Fruit fly (Drosophila melanogaster): Measurements from ENCODE around the gene CG12115.

Gene CG12115

dm6 chrX:9193604-9194003 lies 3.2 kb upstream of the CG12115 start, which contains the start of gene CG12106 (continued):
- TF ChIP-seq CG34406 (GFP tag; optimal IDR thresholded peaks at IDR 0.05) (no peak), CG3919 (GFP tag; optimal IDR thresholded peaks at IDR 0.05) (no peak), Met (GFP tag; optimal IDR thresholded peaks at IDR 0.05) (peak; percentile 52), CG6808 (GFP tag; optimal IDR thresholded peaks at IDR 0.05) (no peak), CG6163 (GFP tag; IDR thresholded peaks at IDR 0.05) (no peak), Eip93F (GFP tag; optimal IDR thresholded peaks at IDR 0.05) (no peak), esn (GFP tag; optimal IDR thresholded peaks at IDR 0.05) (peak; percentile 56), OdsH (GFP tag; optimal IDR thresholded peaks at IDR 0.05) (peak; percentile 60), pdm3 (GFP tag; optimal IDR thresholded peaks at IDR 0.05) (peak; percentile 62), topi (GFP tag; optimal IDR thresholded peaks at IDR 0.05) (peak; percentile 60), Sox102F (GFP tag; optimal IDR thresholded peaks at IDR 0.05) (no peak), CG11902 (GFP tag; optimal IDR thresholded peaks at IDR 0.05) (peak; percentile 7), CG6276 (GFP tag; optimal IDR thresholded peaks at IDR 0.05) (no peak), CG32006 (GFP tag; optimal IDR thresholded peaks at IDR 0.05) (no peak), CG6854 (GFP tag; optimal IDR thresholded peaks at IDR 0.05) (no peak), CG8319 (GFP tag; optimal IDR thresholded peaks at IDR 0.05) (peak; percentile 5), Lpt (GFP tag; optimal IDR thresholded peaks at IDR 0.05) (no peak), vri (GFP tag; optimal IDR thresholded peaks at IDR 0.05) (no peak), Gug (GFP tag; IDR thresholded peaks at IDR 0.05) (peak; percentile 56), Hr39 (GFP tag; optimal IDR thresholded peaks at IDR 0.05) (peak; percentile 64)

- peak; percentile 9 for TF ChIP-seq Eip78C (GFP tag)
- no peak for TF ChIP-seq salr (GFP tag; optimal IDR thresholded peaks at IDR 0.05)
Observed at dm6 chrX:9192429-9192828, 2.0 kb upstream of the CG12115 start, which contains the start of gene CG12056. Gene CG12056, plus strand, starts transcription at chrX:9192669.

dm6 chrX:9191357-9191756 lies 952 bp upstream of the CG12115 start, which contains the start of gene CG12057:
Gene CG12057, plus strand, starts transcription at chrX:9191657.
- TF ChIP-seq Sox15 (GFP tag; optimal IDR thresholded peaks at IDR 0.05) (no peak), CG16779 (tag; optimal IDR thresholded peaks at IDR 0.05) (no peak), CG8319 (GFP tag; optimal IDR thresholded peaks at IDR 0.05) (no peak), topi (GFP tag; optimal IDR thresholded peaks at IDR 0.05) (no peak), dac (GFP tag; optimal IDR thresholded peaks at IDR 0.05) (no peak), CG3032 (tag; optimal IDR thresholded peaks at IDR 0.05) (no peak), CG10669 (GFP tag; optimal IDR thresholded peaks at IDR 0.05) (no peak), CG11294 (GFP tag; IDR thresholded peaks at IDR 0.05) (no peak), acj6 (GFP tag; optimal IDR thresholded peaks at IDR 0.05) (no peak), fd85E (GFP tag; optimal IDR thresholded peaks at IDR 0.05) (no peak), lz (GFP tag; optimal IDR thresholded peaks at IDR 0.05) (no peak), Hr4 (GFP tag; optimal IDR thresholded peaks at IDR 0.05) (no peak), Eip93F (GFP tag; optimal IDR thresholded peaks at IDR 0.05) (no peak), CG15336 (GFP tag; IDR thresholded peaks at IDR 0.05) (no peak), Smox (GFP tag; optimal IDR thresholded peaks at IDR 0.05) (no peak), CG34406 (GFP tag; optimal IDR thresholded peaks at IDR 0.05) (no peak), CG6276 (GFP tag; optimal IDR thresholded peaks at IDR 0.05) (no peak), dsx (GFP tag; optimal IDR thresholded peaks at IDR 0.05; ENCODE audit: poor library complexity, severe bottlenecking) (no peak), salr (GFP tag; optimal IDR thresholded peaks at IDR 0.05) (no peak), svp (GFP tag) (no peak)

dm6 chrX:9187429-9187828 lies 3.0 kb downstream of the CG12115 start:
- no peak for TF ChIP-seq eg (GFP tag; IDR thresholded peaks at IDR 0.05)
- no peak for TF ChIP-seq CG4318 (GFP tag; optimal IDR thresholded peaks at IDR 0.05)
- TF ChIP-seq CG11902 (GFP tag; optimal IDR thresholded peaks at IDR 0.05), result no peak
- no peak for TF ChIP-seq topi (GFP tag; optimal IDR thresholded peaks at IDR 0.05)
- TF ChIP-seq net (GFP tag; optimal IDR thresholded peaks at IDR 0.05), result no peak
- no peak for TF ChIP-seq Eip75B (GFP tag; optimal IDR thresholded peaks at IDR 0.05)
- no peak for TF ChIP-seq vri (GFP tag; optimal IDR thresholded peaks at IDR 0.05)
- TF ChIP-seq CG10631 (GFP tag; optimal IDR thresholded peaks at IDR 0.05), result no peak
- no peak for TF ChIP-seq achi (GFP tag; optimal IDR thresholded peaks at IDR 0.05)

Data from whole organism, prepupa.